Worm (Caenorhabditis elegans) whole organism, young adult: Measurements from ENCODE around the gene F21D9.3.

Experiments
- B0019.2 ChIP-seq: fragments of 200-800 bp; sonication (Bioruptor generic); conservative IDR thresholded peaks from 2 replicates; pipeline ENCODE4 v1.3.6; 2022; ENCODE audit warnings: missing genetic modification reagents, missing genetic modification characterization, missing compliant biosample characterization
- B0035.1 ChIP-seq: sonication (generic microtip); optimal IDR thresholded peaks from 2 replicates; lab custom pipeline; 2016; ENCODE audit warnings: missing genetic modification characterization, mild to moderate bottlenecking, missing compliant biosample characterization, missing genotype, missing genetic modification reagents
- B0261.1 ChIP-seq: sonication (generic microtip); optimal IDR thresholded peaks from 2 replicates; lab custom pipeline; 2016; ENCODE audit warnings: mild to moderate bottlenecking, missing genetic modification characterization, moderate library complexity, missing compliant biosample characterization
- C17E4.6 ChIP-seq: fragments of 200-800 bp; sonication (Bioruptor generic); IDR thresholded peaks from 2 replicates; pipeline ENCODE4 v1.3.6; 2022; ENCODE audit warnings: missing genetic modification reagents, missing genetic modification characterization, missing compliant biosample characterization
- F10E7.11 ChIP-seq: sonication (generic microtip); optimal IDR thresholded peaks from 2 replicates; lab custom pipeline; 2017; ENCODE audit warnings: mild to moderate bottlenecking, missing genetic modification characterization, moderate library complexity, missing compliant biosample characterization
- F22D6.2 ChIP-seq: sonication (generic microtip); optimal IDR thresholded peaks from 2 replicates; lab custom pipeline; 2016; ENCODE audit warnings: mild to moderate bottlenecking, missing genetic modification characterization, missing compliant biosample characterization
- F37B4.10 ChIP-seq: fragments of 200-800 bp; sonication (Bioruptor generic); IDR thresholded peaks from 2 replicates; pipeline ENCODE4 v1.3.6; 2022; ENCODE audit warnings: missing genetic modification characterization, missing compliant biosample characterization
- F52B5.7 ChIP-seq: sonication (generic microtip); optimal IDR thresholded peaks from 2 replicates; lab custom pipeline; 2016; ENCODE audit warnings: mild to moderate bottlenecking, missing genetic modification characterization, missing compliant biosample characterization
- T07F8.4 ChIP-seq: sonication (generic microtip); optimal IDR thresholded peaks from 2 replicates; lab custom pipeline; 2016; ENCODE audit warnings: mild to moderate bottlenecking, missing genetic modification characterization, moderate library complexity, missing compliant biosample characterization
- Y95B8A.8 ChIP-seq: fragments of 200-800 bp; sonication (Bioruptor generic); IDR thresholded peaks from 2 replicates; pipeline ENCODE4 v1.3.6; 2022; ENCODE audit warnings: missing genetic modification reagents, missing genetic modification characterization, missing compliant biosample characterization
- akir-1 ChIP-seq: fragments of 200-800 bp; sonication (Bioruptor generic); optimal IDR thresholded peaks from 2 replicates; lab custom pipeline; 2018; ENCODE audit warnings: mild to moderate bottlenecking, missing genetic modification characterization, moderate library complexity, missing compliant biosample characterization
- ama-1 ChIP-seq, 3 experiments: fragments of 150-350 bp in 1 of 3; sonication (generic microtip) in 2 of 3; optimal IDR thresholded peaks; 2 replicates each; lab custom pipeline; 2014 to 2018; ENCODE audit warnings: missing biosample characterization in 2 of 3, missing genetic modification characterization in 2 of 3, missing genetic modification reagents in 2 of 3
- aptf-3 ChIP-seq: fragments of 200-800 bp; sonication (Bioruptor generic); IDR thresholded peaks from 2 replicates; pipeline ENCODE4 v1.3.6; 2022; ENCODE audit warnings: missing genetic modification characterization, missing compliant biosample characterization
- atf-7 ChIP-seq: sonication (generic microtip); optimal IDR thresholded peaks from 2 replicates; lab custom pipeline; 2017; ENCODE audit warnings: mild to moderate bottlenecking, missing genetic modification characterization, missing compliant biosample characterization
- attf-5 ChIP-seq: fragments of 200-800 bp; sonication (Bioruptor generic); optimal IDR thresholded peaks from 2 replicates; lab custom pipeline; 2018; ENCODE audit warnings: mild to moderate bottlenecking, missing genetic modification characterization, missing compliant biosample characterization
- bed-2 ChIP-seq: fragments of 200-800 bp; sonication (Bioruptor generic); IDR thresholded peaks from 2 replicates; pipeline ENCODE4 v1.3.6; 2022; ENCODE audit warnings: missing genetic modification reagents, missing genetic modification characterization, missing compliant biosample characterization
- cebp-2 ChIP-seq: fragments of 200-800 bp; sonication (Bioruptor generic); IDR thresholded peaks from 2 replicates; pipeline ENCODE4 v1.3.6; 2022; ENCODE audit warnings: missing genetic modification characterization, missing compliant biosample characterization
- ceh-58 ChIP-seq: fragments of 200-800 bp; sonication (Bioruptor generic); IDR thresholded peaks from 2 replicates; pipeline ENCODE4 v1.3.6; 2022; ENCODE audit warnings: missing genetic modification characterization, missing compliant biosample characterization
- ceh-91 ChIP-seq: fragments of 200-800 bp; sonication (Bioruptor generic); IDR thresholded peaks from 2 replicates; pipeline ENCODE4 v1.3.6; 2022; ENCODE audit warnings: missing genetic modification reagents, missing genetic modification characterization, missing compliant biosample characterization
- chd-7 ChIP-seq: sonication (generic microtip); optimal IDR thresholded peaks from 2 replicates; lab custom pipeline; 2016; ENCODE audit warnings: mild to moderate bottlenecking, missing genetic modification characterization, moderate library complexity, missing compliant biosample characterization
- die-1 ChIP-seq: sonication (generic microtip); optimal IDR thresholded peaks from 2 replicates; lab custom pipeline; 2016; ENCODE audit warnings: missing genotype, mild to moderate bottlenecking, missing genetic modification characterization, missing compliant biosample characterization
- dox-1 ChIP-seq: fragments of 200-800 bp; sonication (Bioruptor generic); IDR thresholded peaks from 2 replicates; pipeline ENCODE4 v1.3.6; 2022; ENCODE audit warnings: missing genetic modification reagents, missing genetic modification characterization, missing compliant biosample characterization
- ets-4 ChIP-seq: fragments of 200-800 bp; sonication (Bioruptor generic); optimal IDR thresholded peaks from 2 replicates; lab custom pipeline; 2018; ENCODE audit warnings: mild to moderate bottlenecking, missing genetic modification characterization, missing compliant biosample characterization
- hlh-12 ChIP-seq: sonication (generic microtip); optimal IDR thresholded peaks from 2 replicates; lab custom pipeline; 2016; ENCODE audit warnings: missing genetic modification characterization, missing compliant biosample characterization
- hsf-1 ChIP-seq: fragments of 200-800 bp; sonication (Bioruptor generic); IDR thresholded peaks from 2 replicates; pipeline ENCODE4 v1.3.6; 2022; ENCODE audit warnings: missing genetic modification reagents, missing genetic modification characterization, missing compliant biosample characterization
- madf-10 ChIP-seq: sonication (generic microtip); optimal IDR thresholded peaks from 2 replicates; lab custom pipeline; 2016; ENCODE audit warnings: mild to moderate bottlenecking, missing genetic modification characterization, missing compliant biosample characterization
- madf-6 ChIP-seq: fragments of 200-800 bp; sonication (Bioruptor generic); IDR thresholded peaks from 2 replicates; pipeline ENCODE4 v1.3.6; 2022; ENCODE audit warnings: missing genetic modification reagents, missing genetic modification characterization, missing compliant biosample characterization
- mel-28 ChIP-seq: sonication (generic microtip); optimal IDR thresholded peaks from 2 replicates; lab custom pipeline; 2016; ENCODE audit warnings: borderline replicate concordance, mild to moderate bottlenecking, missing genetic modification characterization, missing compliant biosample characterization
- mes-4 ChIP-seq: sonication (generic microtip); optimal IDR thresholded peaks from 2 replicates; lab custom pipeline; 2016; ENCODE audit warnings: missing genotype, missing genetic modification characterization, missing compliant biosample characterization
- nhr-90 ChIP-seq: sonication (generic microtip); optimal IDR thresholded peaks from 2 replicates; lab custom pipeline; 2016; ENCODE audit warnings: missing genotype, mild to moderate bottlenecking, missing genetic modification characterization, missing compliant biosample characterization
- pha-4 ChIP-seq: fragments of 150-350 bp; sonication (generic microtip); optimal IDR thresholded peaks from 2 replicates; lab custom pipeline; 2014; ENCODE audit warnings: missing biosample characterization, missing genetic modification reagents, missing genetic modification characterization
- repo-1 ChIP-seq: sonication (generic microtip); optimal IDR thresholded peaks from 2 replicates; lab custom pipeline; 2017; ENCODE audit warnings: mild to moderate bottlenecking, missing genetic modification characterization, missing compliant biosample characterization
- sdz-38 ChIP-seq: sonication (generic microtip); optimal IDR thresholded peaks from 2 replicates; lab custom pipeline; 2016; ENCODE audit warnings: missing genotype, missing genetic modification characterization, missing compliant biosample characterization
- snpc-4 ChIP-seq, 5 experiments: fragments of 150-350 bp in 1 of 5; sonication (generic microtip) in 4 of 5; optimal IDR thresholded peaks; 2 replicates each; lab custom pipeline; 2014 to 2018; ENCODE audit warnings: missing genetic modification characterization in 5 of 5, missing biosample characterization in 3 of 5, antibody characterized with exemption in 2 of 5, mild to moderate bottlenecking in 2 of 5, missing compliant biosample characterization in 2 of 5, missing genotype in 2 of 5, moderate library complexity in 2 of 5, missing genetic modification reagents in 1 of 5
- tbp1 ChIP-seq: fragments of 200-800 bp; sonication (Bioruptor generic); optimal IDR thresholded peaks from 2 replicates; lab custom pipeline; 2018; ENCODE audit warnings: mild to moderate bottlenecking, missing genetic modification characterization, missing compliant biosample characterization
- tlf-1 ChIP-seq: fragments of 200-800 bp; sonication (Bioruptor generic); optimal IDR thresholded peaks from 2 replicates; lab custom pipeline; 2018; ENCODE audit warnings: mild to moderate bottlenecking, missing genetic modification characterization, missing compliant biosample characterization
- ztf-3 ChIP-seq: fragments of 200-800 bp; sonication (Bioruptor generic); optimal IDR thresholded peaks from 2 replicates; lab custom pipeline; 2018; ENCODE audit warnings: mild to moderate bottlenecking, missing genetic modification characterization, missing compliant biosample characterization

The F21D9.3 gene

ce11 chrV:19288073-19288805 lies 30.7 kb upstream of the F21D9.3 start, which contains the start of the genes F55C9.3 and fbxb-57:
Gene F55C9.3, minus strand, starts transcription at chrV:19288173.
Gene fbxb-57, plus strand, starts transcription at chrV:19288755.
- no peak for TF ChIP-seq hsf-1 (GFP tag; lab: Robert Waterston, UW)
- no peak for TF ChIP-seq ztf-3 (GFP tag; lab: Kevin White, UChicago)
- no peak for TF ChIP-seq nhr-90 (tag; lab: Kevin White, UChicago)
- TF ChIP-seq F52B5.7: no peak
- TF ChIP-seq attf-5 (GFP tag; lab: Kevin White, UChicago): no peak
- no peak for TF ChIP-seq ama-1 (optimal IDR thresholded peaks at IDR 0.05; lab: Kevin White, UChicago)
- no peak for TF ChIP-seq ama-1 (GFP tag; optimal IDR thresholded peaks at IDR 0.05; lab: Kevin White, UChicago)
- no peak for TF ChIP-seq ets-4 (GFP tag; lab: Kevin White, UChicago)
- TF ChIP-seq sdz-38: no peak
- no peak for TF ChIP-seq cebp-2 (GFP tag; lab: Robert Waterston, UW)
- TF ChIP-seq tbp1: no peak
- no peak for TF ChIP-seq die-1 (tag; lab: Kevin White, UChicago)
- TF ChIP-seq aptf-3 (GFP tag; lab: Robert Waterston, UW): no peak
- no peak for TF ChIP-seq mel-28 (tag; lab: Kevin White, UChicago)
- no peak for TF ChIP-seq snpc-4 (GFP tag; optimal IDR thresholded peaks at IDR 0.05; lab: Kevin White, UChicago)
- no peak for TF ChIP-seq snpc-4 (tag; optimal IDR thresholded peaks at IDR 0.05; lab: Kevin White, UChicago)
- TF ChIP-seq Y95B8A.8 (GFP tag; lab: Robert Waterston, UW): no peak
- TF ChIP-seq madf-6 (GFP tag; lab: Robert Waterston, UW): no peak
- TF ChIP-seq B0019.2 (GFP tag; lab: Robert Waterston, UW): no peak
- TF ChIP-seq pha-4: no peak

ce11 chrV:19285921-19286320 lies 28.4 kb upstream of the F21D9.3 start:
- TF ChIP-seq ceh-91 (GFP tag; lab: Robert Waterston, UW) (no peak), F22D6.2 (tag; lab: Kevin White, UChicago) (no peak), ceh-58 (GFP tag; lab: Robert Waterston, UW) (no peak), bed-2 (GFP tag; lab: Robert Waterston, UW) (no peak), F37B4.10 (GFP tag; lab: Robert Waterston, UW) (no peak)
- TF ChIP-seq, all 124 proteins: peak for 0

DNA sequence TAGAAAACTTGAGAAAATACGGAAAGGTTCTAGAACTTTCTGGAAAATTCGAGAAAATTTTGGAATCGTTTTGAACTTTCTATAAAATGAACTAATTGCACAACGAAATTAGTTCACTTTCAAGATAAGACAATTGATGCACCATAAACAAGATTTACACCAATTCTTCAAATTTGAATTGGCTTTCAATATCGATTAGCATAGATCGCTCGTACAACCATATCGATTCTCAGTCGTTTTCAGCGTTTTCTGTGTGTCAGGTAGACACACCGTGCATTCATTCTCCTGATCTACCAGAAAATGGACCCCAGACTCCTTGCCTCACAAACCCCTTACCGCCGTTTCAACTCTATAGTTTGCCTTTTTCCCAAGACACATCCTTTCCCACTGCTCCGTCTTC lies 24.8 kb upstream of the F21D9.3 start, which contains the start of gene fbxb-117:
Gene fbxb-117 (plus strand): TSS at position 301 of the 400 bp plus-strand sequence.
- no peak for TF ChIP-seq T07F8.4
- no peak for TF ChIP-seq sdz-38
- TF ChIP-seq C17E4.6 (GFP tag; lab: Robert Waterston, UW): no peak
- no peak for TF ChIP-seq ceh-91 (GFP tag; lab: Robert Waterston, UW)
- no peak for TF ChIP-seq akir-1 (GFP tag; lab: Kevin White, UChicago)
- TF ChIP-seq repo-1 (tag; lab: Kevin White, UChicago): no peak
- no peak for TF ChIP-seq chd-7 (tag; lab: Kevin White, UChicago)
- TF ChIP-seq tlf-1 (GFP tag; lab: Kevin White, UChicago): no peak
- no peak for TF ChIP-seq F10E7.11 (tag; lab: Kevin White, UChicago)
- no peak for TF ChIP-seq dox-1 (GFP tag; lab: Robert Waterston, UW)
- no peak for TF ChIP-seq B0261.1 (tag; lab: Kevin White, UChicago)
- TF ChIP-seq hsf-1 (GFP tag; lab: Robert Waterston, UW): no peak
- no peak for TF ChIP-seq B0035.1 (tag; lab: Kevin White, UChicago)
- no peak for TF ChIP-seq aptf-3 (GFP tag; lab: Robert Waterston, UW)
- no peak for TF ChIP-seq atf-7 (tag; lab: Kevin White, UChicago)
- TF ChIP-seq hlh-12 (tag; lab: Kevin White, UChicago): no peak
- TF ChIP-seq madf-10 (tag; lab: Kevin White, UChicago): no peak
- no peak for TF ChIP-seq mes-4 (tag; lab: Kevin White, UChicago)
